Worm (Caenorhabditis elegans) whole organism, L3 larva: ENCODE measurements around the gene myo-5.

Source experiments
- ZK546.5 ChIP-seq: sonication (generic microtip); optimal IDR thresholded peaks from 2 replicates; lab custom pipeline; 2017; ENCODE audit warnings: missing biosample characterization, missing genetic modification characterization
- aly-2 ChIP-seq: fragments of 150-350 bp; optimal IDR thresholded peaks from 2 replicates; lab custom pipeline; 2014; ENCODE audit warnings: missing biosample characterization, missing genetic modification characterization
- elt-2 ChIP-seq: sonication (generic microtip); optimal IDR thresholded peaks from 2 replicates; lab custom pipeline; 2016; ENCODE audit warnings: missing genetic modification reagents, mild to moderate bottlenecking, missing genetic modification characterization, missing compliant biosample characterization
- fkh-2 ChIP-seq: fragments of 150-350 bp; optimal IDR thresholded peaks from 2 replicates; lab custom pipeline; 2014; ENCODE audit warnings: missing biosample characterization, missing genetic modification reagents, missing genetic modification characterization
- fos-1 ChIP-seq: fragments of 150-350 bp; optimal IDR thresholded peaks from 2 replicates; lab custom pipeline; 2014; ENCODE audit warnings: missing biosample characterization, missing genetic modification characterization
- lin-39 ChIP-seq: fragments of 150-350 bp; optimal IDR thresholded peaks from 2 replicates; lab custom pipeline; 2018; ENCODE audit warnings: missing biosample characterization, missing genetic modification reagents, missing genetic modification characterization
- nfya-1 ChIP-seq: sonication (generic microtip); optimal IDR thresholded peaks from 2 replicates; lab custom pipeline; 2017; ENCODE audit warnings: missing genetic modification characterization, mild to moderate bottlenecking, missing compliant biosample characterization, antibody characterized with exemption, moderate library complexity; ENCODE audit not compliant: insufficient read depth
- nhr-28 ChIP-seq: fragments of 150-350 bp; optimal IDR thresholded peaks from 2 replicates; lab custom pipeline; 2014; ENCODE audit warnings: missing biosample characterization, missing genetic modification characterization
- pha-4 ChIP-seq: fragments of 150-350 bp; optimal IDR thresholded peaks from 2 replicates; lab custom pipeline; 2014; ENCODE audit warnings: missing biosample characterization, missing genetic modification reagents, missing genetic modification characterization
- unc-62 ChIP-seq: fragments of 150-350 bp; sonication (generic microtip); optimal IDR thresholded peaks from 4 replicates; lab custom pipeline; 2014; ENCODE audit warnings: missing biosample characterization, missing genetic modification reagents, missing genetic modification characterization
- zag-1 ChIP-seq: fragments of 150-350 bp; optimal IDR thresholded peaks from 2 replicates; lab custom pipeline; 2014; ENCODE audit warnings: missing biosample characterization, missing genetic modification characterization
- ztf-11 ChIP-seq: fragments of 150-350 bp; optimal IDR thresholded peaks from 2 replicates; lab custom pipeline; 2014; ENCODE audit warnings: missing biosample characterization, missing genetic modification characterization

DNA sequence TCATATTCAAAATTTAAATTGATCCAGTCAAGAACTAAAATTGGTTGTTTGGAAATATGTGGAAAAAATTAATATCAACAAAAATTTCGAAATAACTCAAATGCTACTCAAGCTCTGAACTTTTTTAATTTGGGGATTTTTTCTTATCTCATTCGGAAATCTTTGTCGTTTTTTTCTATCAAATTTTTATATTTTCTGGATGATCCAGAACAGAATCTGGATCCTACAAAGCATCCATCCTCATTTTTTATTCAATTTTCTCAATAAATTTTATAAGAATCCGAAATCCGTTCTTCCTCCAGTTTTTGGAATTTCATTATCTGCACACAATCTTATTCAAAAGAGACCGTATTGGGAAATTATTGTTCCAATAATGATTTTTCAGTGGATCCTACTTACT, 12.1 kb downstream of the myo-5 start, which contains the start of gene D1014.6:
- TF ChIP-seq fos-1 (no peak), aly-2 (tag; lab: Kevin White, UChicago) (no peak), lin-39 (no peak), zag-1 (tag; lab: Kevin White, UChicago) (no peak), nfya-1 (tag; lab: Kevin White, UChicago) (no peak), ztf-11 (no peak), unc-62 (GFP tag; lab: Kevin White, UChicago) (no peak), ZK546.5 (no peak), elt-2 (no peak), fkh-2 (tag; lab: Kevin White, UChicago) (no peak), pha-4 (tag; lab: Kevin White, UChicago) (no peak), nhr-28 (tag; lab: Kevin White, UChicago) (no peak)
